Worm (Caenorhabditis elegans) whole organism, late embryonic: ENCODE measurements around the gene C13F10.6.

ENCODE experiments used
- ceh-9 ChIP-seq: sonication (generic microtip); optimal IDR thresholded peaks from 2 replicates; lab custom pipeline; 2016; ENCODE audit warnings: mild to moderate bottlenecking, missing genetic modification characterization, inconsistent platforms, missing compliant biosample characterization
- che-1 ChIP-seq: sonication (generic microtip); optimal IDR thresholded peaks from 2 replicates; lab custom pipeline; 2016; ENCODE audit warnings: mild to moderate bottlenecking, missing genetic modification characterization, missing compliant biosample characterization
- elt-2 ChIP-seq: sonication (generic microtip); optimal IDR thresholded peaks from 2 replicates; lab custom pipeline; 2016; ENCODE audit warnings: missing genetic modification reagents, missing genetic modification characterization, missing compliant biosample characterization
- hlh-15 ChIP-seq: sonication (generic microtip); optimal IDR thresholded peaks from 2 replicates; lab custom pipeline; 2016; ENCODE audit warnings: missing genetic modification characterization, missing compliant biosample characterization
- pag-3 ChIP-seq: sonication (generic microtip); optimal IDR thresholded peaks from 2 replicates; lab custom pipeline; 2016; ENCODE audit warnings: missing compliant biosample characterization, missing genetic modification characterization, borderline replicate concordance
- pax-1 ChIP-seq: fragments of 150-350 bp; optimal IDR thresholded peaks from 2 replicates; lab custom pipeline; 2014; ENCODE audit warnings: missing biosample characterization, missing genetic modification characterization
- pha-2 ChIP-seq: sonication (generic microtip); optimal IDR thresholded peaks from 2 replicates; lab custom pipeline; 2017; ENCODE audit warnings: mild to moderate bottlenecking, missing genetic modification characterization, missing compliant biosample characterization
- pha-4 ChIP-seq: fragments of 150-350 bp; optimal IDR thresholded peaks from 2 replicates; lab custom pipeline; 2018; ENCODE audit warnings: missing biosample characterization, missing genetic modification reagents, missing genetic modification characterization
- pqm-1 ChIP-seq: sonication (generic microtip); optimal IDR thresholded peaks from 2 replicates; lab custom pipeline; 2016; ENCODE audit warnings: missing genetic modification characterization, missing compliant biosample characterization
- sdc-2 ChIP-seq: sonication (generic microtip); optimal IDR thresholded peaks from 2 replicates; lab custom pipeline; 2016; ENCODE audit warnings: missing genotype, missing genetic modification characterization, missing compliant biosample characterization
- sox-4 ChIP-seq: sonication (generic microtip); optimal IDR thresholded peaks from 2 replicates; lab custom pipeline; 2017; ENCODE audit warnings: mild to moderate bottlenecking, missing genetic modification characterization, inconsistent platforms, missing compliant biosample characterization
- unc-86 ChIP-seq: sonication (generic microtip); optimal IDR thresholded peaks from 2 replicates; lab custom pipeline; 2016; ENCODE audit warnings: missing genetic modification characterization, missing compliant biosample characterization

DNA sequence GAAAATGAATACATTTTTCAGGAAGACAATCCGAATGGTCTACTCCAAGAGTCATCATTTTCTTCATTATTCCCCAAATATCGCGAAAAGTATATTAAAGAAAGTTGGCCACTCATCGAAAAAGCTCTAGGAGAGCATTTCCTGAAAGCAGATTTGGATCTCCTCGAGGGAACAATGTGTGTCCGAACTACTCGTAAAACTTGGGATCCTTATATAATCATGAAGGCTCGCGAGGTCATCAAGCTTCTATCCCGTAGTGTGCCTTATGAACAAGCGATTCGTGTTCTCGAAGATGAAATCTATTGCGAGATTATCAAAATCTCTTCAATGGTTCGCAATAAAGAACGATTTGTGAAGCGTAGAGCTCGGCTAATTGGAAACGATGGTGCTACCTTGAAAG, 10.7 kb upstream of the C13F10.6 start:
- no peak for TF ChIP-seq pqm-1 (tag; lab: Kevin White, UChicago)
- TF ChIP-seq unc-86 (tag; lab: Kevin White, UChicago): no peak
- no peak for TF ChIP-seq sox-4
- no peak for TF ChIP-seq pag-3 (tag; lab: Kevin White, UChicago)
- TF ChIP-seq pax-1 (tag; lab: Kevin White, UChicago): no peak
- TF ChIP-seq hlh-15 (tag; lab: Kevin White, UChicago): no peak
- no peak for TF ChIP-seq elt-2 (tag; lab: Kevin White, UChicago)
- TF ChIP-seq pha-4 (tag; lab: Kevin White, UChicago): no peak
- no peak for TF ChIP-seq pha-2
- no peak for TF ChIP-seq ceh-9
- TF ChIP-seq sdc-2: no peak
- no peak for TF ChIP-seq che-1 (tag; lab: Kevin White, UChicago)
